Worm (Caenorhabditis elegans): ENCODE measurements around the gene Y76B12C.9.
A peak's percentile ranks its signal among the peaks of the same experiment; 100 is the strongest.
"Not testable (repeated sequence)": the region's sequence is repeated elsewhere in the genome, so short reads cannot be mapped to it uniquely, and the experiment has no call there.

Gene Y76B12C.9

ce11 chrIV:2053591-2053990, 16.7 kb upstream of the Y76B12C.9 start:
- TF ChIP-seq hnd-1 (tag; optimal IDR thresholded peaks at IDR 0.05) = no peak
- no peak for TF ChIP-seq F13C5.2 (tag; optimal IDR thresholded peaks at IDR 0.05)
- no peak for TF ChIP-seq tbx-37 (GFP tag; conservative IDR thresholded peaks at IDR 0.05)
- TF ChIP-seq ceh-36 (tag; optimal IDR thresholded peaks at IDR 0.05) = no peak
- TF ChIP-seq tra-4 (tag; optimal IDR thresholded peaks at IDR 0.05) = no peak
- no peak for TF ChIP-seq flt-1 (GFP tag; IDR thresholded peaks at IDR 0.05)
- TF ChIP-seq hmg-4 (GFP tag; optimal IDR thresholded peaks at IDR 0.05) = no peak
- no peak for TF ChIP-seq sea-1 (GFP tag; conservative IDR thresholded peaks at IDR 0.05)
- TF ChIP-seq hmbx-1 (tag; optimal IDR thresholded peaks at IDR 0.05) = no peak
- no peak for TF ChIP-seq ets-7 (tag; optimal IDR thresholded peaks at IDR 0.05)
- TF ChIP-seq scrt-1 (GFP tag; IDR thresholded peaks at IDR 0.05) = no peak

ce11 chrIV:2052337-2052736, 15.5 kb upstream of the Y76B12C.9 start:
- TF ChIP-seq ama-1 (optimal IDR thresholded peaks at IDR 0.05) = no peak
- TF ChIP-seq aly-1 (tag; optimal IDR thresholded peaks at IDR 0.05) = no peak

- not testable (repeated sequence) for TF ChIP-seq ceh-36 (tag; optimal IDR thresholded peaks at IDR 0.05); scrt-1 (GFP tag; IDR thresholded peaks at IDR 0.05); ama-1 (optimal IDR thresholded peaks at IDR 0.05)
Observed at ce11 chrIV:2051195-2051594, 14.3 kb upstream of the Y76B12C.9 start, which contains the start of gene R05C11.4. Gene R05C11.4, plus strand, starts transcription at chrIV:2051495.

ce11 chrIV:2048839-2049238, 12.0 kb upstream of the Y76B12C.9 start:
- TF ChIP-seq hmg-4 (GFP tag; optimal IDR thresholded peaks at IDR 0.05) (peak; percentile 51), F13C5.2 (tag; optimal IDR thresholded peaks at IDR 0.05) (peak; percentile 57), tbx-37 (GFP tag; conservative IDR thresholded peaks at IDR 0.05) (no peak), sea-1 (GFP tag; conservative IDR thresholded peaks at IDR 0.05) (no peak), hmbx-1 (tag; optimal IDR thresholded peaks at IDR 0.05) (no peak), ceh-36 (tag; optimal IDR thresholded peaks at IDR 0.05) (no peak), ceh-13 (GFP tag; optimal IDR thresholded peaks at IDR 0.05) (no peak)

ce11 chrIV:2037497-2037896, 623 bp upstream of the Y76B12C.9 start:
- TF ChIP-seq ets-7 (tag; optimal IDR thresholded peaks at IDR 0.05) (no peak), hmg-4 (GFP tag; optimal IDR thresholded peaks at IDR 0.05) (no peak), F13C5.2 (tag; optimal IDR thresholded peaks at IDR 0.05) (no peak)

ce11 chrIV:2032946-2033411, 3.9 kb downstream of the Y76B12C.9 start, which contains the start of gene cpsf-1:
Gene cpsf-1, minus strand, starts transcription at chrIV:2032996.
- TF ChIP-seq pes-1 (GFP tag; IDR thresholded peaks at IDR 0.05) (peak; percentile 77), ceh-36 (tag; optimal IDR thresholded peaks at IDR 0.05) (no peak), F13C5.2 (tag; optimal IDR thresholded peaks at IDR 0.05) (peak; percentile 61), tbx-37 (GFP tag; conservative IDR thresholded peaks at IDR 0.05) (peak; percentile 69), tbx-11 (GFP tag; IDR thresholded peaks at IDR 0.05) (no peak), flt-1 (GFP tag; IDR thresholded peaks at IDR 0.05) (peak; percentile 54; the same call in 1 of the 2 replicates)

ce11 chrIV:2008920-2009319, 28.0 kb downstream of the Y76B12C.9 start:
- TF ChIP-seq flt-1 (GFP tag; IDR thresholded peaks at IDR 0.05) = no peak
- TF ChIP-seq ceh-36 (tag; optimal IDR thresholded peaks at IDR 0.05) = peak; percentile 2

ce11 chrIV:2002290-2002689, 34.6 kb downstream of the Y76B12C.9 start:
- no peak for TF ChIP-seq tra-4 (tag; optimal IDR thresholded peaks at IDR 0.05)
- TF ChIP-seq hnd-1 (tag; optimal IDR thresholded peaks at IDR 0.05) = no peak
- no peak for TF ChIP-seq tbx-11 (GFP tag; IDR thresholded peaks at IDR 0.05)
- TF ChIP-seq ceh-13 (GFP tag; optimal IDR thresholded peaks at IDR 0.05) = no peak
- TF ChIP-seq flt-1 (GFP tag; IDR thresholded peaks at IDR 0.05) = no peak
- TF ChIP-seq aly-1 (tag; optimal IDR thresholded peaks at IDR 0.05) = no peak
- TF ChIP-seq sea-1 (GFP tag; conservative IDR thresholded peaks at IDR 0.05) = no peak
- TF ChIP-seq hmg-4 (GFP tag; optimal IDR thresholded peaks at IDR 0.05) = no peak
- TF ChIP-seq pes-1 (GFP tag; IDR thresholded peaks at IDR 0.05) = no peak
- TF ChIP-seq hmbx-1 (tag; optimal IDR thresholded peaks at IDR 0.05) = no peak
- TF ChIP-seq scrt-1 (GFP tag; IDR thresholded peaks at IDR 0.05) = no peak
- no peak for TF ChIP-seq ets-7 (tag; optimal IDR thresholded peaks at IDR 0.05)

- TF ChIP-seq pes-1 (GFP tag; IDR thresholded peaks at IDR 0.05) (no peak), sea-1 (GFP tag; conservative IDR thresholded peaks at IDR 0.05) (no peak), F13C5.2 (tag; optimal IDR thresholded peaks at IDR 0.05) (no peak), hnd-1 (tag; optimal IDR thresholded peaks at IDR 0.05) (no peak), hmg-4 (GFP tag; optimal IDR thresholded peaks at IDR 0.05) (no peak), ceh-13 (GFP tag; optimal IDR thresholded peaks at IDR 0.05) (no peak)
Observed at ce11 chrIV:1997762-1998161, 39.1 kb downstream of the Y76B12C.9 start.

- no peak for TF ChIP-seq ets-7 (tag; optimal IDR thresholded peaks at IDR 0.05)
- TF ChIP-seq hnd-1 (tag; optimal IDR thresholded peaks at IDR 0.05) = no peak
- TF ChIP-seq ceh-36 (tag; optimal IDR thresholded peaks at IDR 0.05) = no peak
- no peak for TF ChIP-seq hmbx-1 (tag; optimal IDR thresholded peaks at IDR 0.05)
- no peak for TF ChIP-seq pes-1 (GFP tag; IDR thresholded peaks at IDR 0.05)
- TF ChIP-seq tbx-37 (GFP tag; conservative IDR thresholded peaks at IDR 0.05) = no peak
- no peak for TF ChIP-seq B0310.2 (tag; optimal IDR thresholded peaks at IDR 0.05)
- no peak for TF ChIP-seq tbx-11 (GFP tag; IDR thresholded peaks at IDR 0.05)
- TF ChIP-seq flt-1 (GFP tag; IDR thresholded peaks at IDR 0.05) = no peak
- no peak for TF ChIP-seq hmg-4 (GFP tag; optimal IDR thresholded peaks at IDR 0.05)
- no peak for TF ChIP-seq scrt-1 (GFP tag; IDR thresholded peaks at IDR 0.05)
- TF ChIP-seq ama-1 (optimal IDR thresholded peaks at IDR 0.05) = no peak
- no peak for TF ChIP-seq F13C5.2 (tag; optimal IDR thresholded peaks at IDR 0.05)
- no peak for TF ChIP-seq aly-1 (tag; optimal IDR thresholded peaks at IDR 0.05)
- no peak for TF ChIP-seq tra-4 (tag; optimal IDR thresholded peaks at IDR 0.05)
Observed at ce11 chrIV:1992789-1993188, 44.1 kb downstream of the Y76B12C.9 start, which contains the start of gene xpc-1. Gene xpc-1, plus strand, starts transcription at chrIV:1993089.

Data from whole organism, early embryonic.